Worm (Caenorhabditis elegans) whole organism, L4 larva: ENCODE results near the gene E04F6.9.

ENCODE experiments used
- F37D6.2 ChIP-seq: sonication (generic microtip); optimal IDR thresholded peaks from 2 replicates; lab custom pipeline; 2016; ENCODE audit warnings: mild to moderate bottlenecking, missing genetic modification characterization, missing compliant biosample characterization
- F44E2.7 ChIP-seq: fragments of 200-800 bp; sonication (Bioruptor generic); IDR thresholded peaks from 2 replicates; pipeline ENCODE4 v2.1.2; 2022; ENCODE audit warnings: missing genetic modification characterization, missing compliant biosample characterization
- T26A8.4 ChIP-seq: fragments of 200-800 bp; sonication (Bioruptor generic); IDR thresholded peaks from 2 replicates; pipeline ENCODE4 v1.3.6; 2022; ENCODE audit warnings: missing genetic modification characterization, missing compliant biosample characterization
- Y105C5A.15 ChIP-seq: fragments of 200-800 bp; sonication (Bioruptor generic); IDR thresholded peaks from 2 replicates; pipeline ENCODE4 v1.3.6; 2022; ENCODE audit warnings: missing genetic modification characterization, missing compliant biosample characterization
- ama-1 ChIP-seq: fragments of 150-350 bp; optimal IDR thresholded peaks from 2 replicates; lab custom pipeline; 2014; ENCODE audit warnings: inconsistent platforms, mixed read lengths
- attf-4 ChIP-seq: sonication (generic microtip); optimal IDR thresholded peaks from 3 replicates; lab custom pipeline; 2017; ENCODE audit warnings: missing biosample characterization, missing genetic modification characterization
- ceh-20 ChIP-seq: fragments of 200-800 bp; sonication (Bioruptor generic); IDR thresholded peaks from 2 replicates; pipeline ENCODE4 v1.3.6; 2022; ENCODE audit warnings: missing genetic modification reagents, missing genetic modification characterization, missing compliant biosample characterization
- ceh-82 ChIP-seq: sonication (generic microtip); optimal IDR thresholded peaks from 2 replicates; lab custom pipeline; 2017; ENCODE audit warnings: missing biosample characterization, missing genetic modification characterization
- ces-1 ChIP-seq: fragments of 150-350 bp; sonication (generic microtip); optimal IDR thresholded peaks from 4 replicates; lab custom pipeline; 2014; ENCODE audit warnings: missing biosample characterization, missing genetic modification reagents, missing genetic modification characterization
- daf-12 ChIP-seq: fragments of 150-350 bp; optimal IDR thresholded peaks from 2 replicates; lab custom pipeline; 2014; ENCODE audit warnings: missing biosample characterization, missing genetic modification reagents, missing genetic modification characterization
- daf-19 ChIP-seq: fragments of 200-800 bp; sonication (Bioruptor generic); conservative IDR thresholded peaks from 2 replicates; pipeline ENCODE4 v1.3.6; 2022; ENCODE audit warnings: missing genetic modification characterization, missing compliant biosample characterization
- daf-8 ChIP-seq: fragments of 200-800 bp; sonication (Bioruptor generic); IDR thresholded peaks from 2 replicates; pipeline ENCODE4 v1.3.6; 2022; ENCODE audit warnings: missing genetic modification characterization, missing compliant biosample characterization
- dmd-8 ChIP-seq: fragments of 200-800 bp; sonication (Bioruptor generic); IDR thresholded peaks from 2 replicates; pipeline ENCODE4 v1.3.6; 2022; ENCODE audit warnings: missing genetic modification characterization, missing compliant biosample characterization
- dmd-9 ChIP-seq: fragments of 200-800 bp; sonication (Bioruptor generic); IDR thresholded peaks from 2 replicates; pipeline ENCODE4 v1.3.6; 2022; ENCODE audit warnings: missing genetic modification reagents, missing genetic modification characterization, missing compliant biosample characterization
- duxl-1 ChIP-seq: sonication (generic microtip); optimal IDR thresholded peaks from 2 replicates; lab custom pipeline; 2016; ENCODE audit warnings: mild to moderate bottlenecking, missing genetic modification characterization, moderate library complexity, missing compliant biosample characterization; ENCODE audit not compliant: poor library complexity
- egl-27 ChIP-seq: sonication (generic microtip); optimal IDR thresholded peaks from 3 replicates; lab custom pipeline; 2017; ENCODE audit warnings: missing biosample characterization, missing genetic modification reagents, missing genetic modification characterization
- egl-43 ChIP-seq: fragments of 200-800 bp; sonication (Bioruptor generic); IDR thresholded peaks from 2 replicates; pipeline ENCODE4 v1.3.6; 2022; ENCODE audit warnings: missing genetic modification reagents, missing genetic modification characterization, missing compliant biosample characterization
- fkh-10 ChIP-seq: fragments of 150-350 bp; optimal IDR thresholded peaks from 2 replicates; lab custom pipeline; 2014; ENCODE audit warnings: missing biosample characterization, missing genetic modification reagents, missing genetic modification characterization
- fos-1 ChIP-seq: fragments of 150-350 bp; optimal IDR thresholded peaks from 2 replicates; lab custom pipeline; 2014; ENCODE audit warnings: missing biosample characterization, missing genetic modification characterization
- hmg-1.1 ChIP-seq: fragments of 200-800 bp; sonication (Bioruptor generic); IDR thresholded peaks from 2 replicates; pipeline ENCODE4 v1.3.6; 2022; ENCODE audit warnings: missing genetic modification reagents, missing genetic modification characterization, missing compliant biosample characterization
- lin-1 ChIP-seq: fragments of 200-800 bp; sonication (Bioruptor generic); IDR thresholded peaks from 2 replicates; pipeline ENCODE4 v1.3.6; 2022; ENCODE audit warnings: missing genetic modification reagents, missing genetic modification characterization, missing compliant biosample characterization
- lin-29 ChIP-seq: fragments of 200-800 bp; sonication (Bioruptor generic); IDR thresholded peaks from 2 replicates; pipeline ENCODE4 v1.3.6; 2022; ENCODE audit warnings: missing genetic modification reagents, missing genetic modification characterization, missing compliant biosample characterization
- lsy-2 ChIP-seq, 2 experiments: fragments of 150-350 bp in 1 of 2; sonication (generic microtip) in 1 of 2; optimal IDR thresholded peaks; 2 replicates each; lab custom pipeline; 2014 to 2017; ENCODE audit warnings: missing biosample characterization in 2 of 2, missing genetic modification characterization in 2 of 2
- madf-5 ChIP-seq, 2 experiments: fragments of 200-800 bp; sonication (Bioruptor generic); IDR thresholded peaks; 2 replicates each; pipeline ENCODE4 v1.3.6; 2022; ENCODE audit warnings: missing compliant biosample characterization in 2 of 2, missing genetic modification characterization in 2 of 2
- madf-9 ChIP-seq: fragments of 200-800 bp; sonication (Bioruptor generic); conservative IDR thresholded peaks from 2 replicates; pipeline ENCODE4 v1.3.6; 2022; ENCODE audit warnings: missing genetic modification reagents, missing genetic modification characterization, missing compliant biosample characterization
- mdl-1 ChIP-seq, 2 experiments: fragments of 150-350 bp in 1 of 2; sonication (generic microtip) in 1 of 2; optimal IDR thresholded peaks; 2 replicates each; lab custom pipeline; 2014 to 2017; ENCODE audit warnings: missing biosample characterization in 2 of 2, missing genetic modification characterization in 2 of 2
- mep-1 ChIP-seq: fragments of 150-350 bp; sonication (generic microtip); optimal IDR thresholded peaks from 3 replicates; lab custom pipeline; 2014; ENCODE audit warnings: missing biosample characterization, missing genetic modification characterization
- mes-2 ChIP-seq: sonication (generic microtip); optimal IDR thresholded peaks from 2 replicates; lab custom pipeline; 2016; ENCODE audit warnings: missing genotype, mild to moderate bottlenecking, missing genetic modification characterization, missing compliant biosample characterization; ENCODE audit not compliant: poor library complexity, severe bottlenecking
- nhr-237 ChIP-seq: sonication (generic microtip); optimal IDR thresholded peaks from 2 replicates; lab custom pipeline; 2017; ENCODE audit warnings: missing biosample characterization, missing genetic modification characterization
- nhr-25 ChIP-seq: sonication (generic microtip); optimal IDR thresholded peaks from 2 replicates; lab custom pipeline; 2017; ENCODE audit warnings: missing genetic modification characterization, mild to moderate bottlenecking, missing compliant biosample characterization, antibody characterized with exemption, moderate library complexity, borderline replicate concordance; ENCODE audit not compliant: insufficient read depth
- nhr-41 ChIP-seq: fragments of 200-800 bp; sonication (Bioruptor generic); IDR thresholded peaks from 2 replicates; pipeline ENCODE4 v1.3.6; 2022; ENCODE audit warnings: missing genetic modification reagents, missing genetic modification characterization, missing compliant biosample characterization
- nhr-48 ChIP-seq: sonication (generic microtip); optimal IDR thresholded peaks from 2 replicates; lab custom pipeline; 2016; ENCODE audit warnings: mild to moderate bottlenecking, missing genetic modification characterization, missing compliant biosample characterization
- php-3 ChIP-seq: fragments of 200-800 bp; sonication (Bioruptor generic); IDR thresholded peaks from 2 replicates; pipeline ENCODE4 v1.3.6; 2022; ENCODE audit warnings: missing genetic modification reagents, missing genetic modification characterization, missing compliant biosample characterization
- pqm-1 ChIP-seq: sonication (generic microtip); optimal IDR thresholded peaks from 2 replicates; lab custom pipeline; 2017; ENCODE audit warnings: missing biosample characterization, missing genetic modification characterization
- rbr-2 ChIP-seq: sonication (generic microtip); optimal IDR thresholded peaks from 2 replicates; lab custom pipeline; 2016; ENCODE audit warnings: missing genotype, missing genetic modification characterization, missing compliant biosample characterization
- saeg-2 ChIP-seq: fragments of 200-800 bp; sonication (Bioruptor generic); IDR thresholded peaks from 2 replicates; pipeline ENCODE4 v1.3.6; 2022; ENCODE audit warnings: missing genetic modification reagents, missing genetic modification characterization, missing compliant biosample characterization
- set-16 ChIP-seq: fragments of 200-800 bp; sonication (Bioruptor generic); IDR thresholded peaks from 2 replicates; pipeline ENCODE4 v1.3.6; 2022; ENCODE audit warnings: missing genetic modification reagents, missing genetic modification characterization, missing compliant biosample characterization
- skn-1 ChIP-seq: fragments of 150-350 bp; optimal IDR thresholded peaks from 2 replicates; lab custom pipeline; 2014; ENCODE audit warnings: missing biosample characterization, missing genetic modification characterization
- snpc-1.2 ChIP-seq: fragments of 200-800 bp; sonication (Bioruptor generic); IDR thresholded peaks from 2 replicates; pipeline ENCODE4 v1.3.6; 2022; ENCODE audit warnings: missing genetic modification reagents, missing genetic modification characterization, missing compliant biosample characterization
- snpc-4 ChIP-seq: fragments of 150-350 bp; optimal IDR thresholded peaks from 2 replicates; lab custom pipeline; 2014; ENCODE audit warnings: missing biosample characterization, missing genetic modification characterization
- unc-130 ChIP-seq: sonication (generic microtip); optimal IDR thresholded peaks from 2 replicates; lab custom pipeline; 2016; ENCODE audit warnings: missing genetic modification reagents, missing genetic modification characterization, missing compliant biosample characterization
- unc-39 ChIP-seq: sonication (generic microtip); optimal IDR thresholded peaks from 2 replicates; lab custom pipeline; 2017; ENCODE audit warnings: missing biosample characterization, missing genetic modification characterization
- unc-62 ChIP-seq, 3 experiments: fragments of 150-350 bp in 1 of 3; sonication (generic microtip); optimal IDR thresholded peaks in 2 of 3; peaks in 1 of 3; 1 replicate in 1 of 3; 2 replicates in 2 of 3; lab custom pipeline; 2014 to 2017; ENCODE audit warnings: missing biosample characterization in 3 of 3, missing genetic modification characterization in 3 of 3, missing genetic modification reagents in 3 of 3, missing genotype in 1 of 3
- zag-1 ChIP-seq: fragments of 150-350 bp; optimal IDR thresholded peaks from 2 replicates; lab custom pipeline; 2014; ENCODE audit warnings: missing biosample characterization, missing genetic modification characterization
- zfp-2 ChIP-seq: sonication (generic microtip); optimal IDR thresholded peaks from 2 replicates; lab custom pipeline; 2016; ENCODE audit warnings: mild to moderate bottlenecking, missing genetic modification characterization, missing compliant biosample characterization
- zip-2 ChIP-seq: fragments of 150-350 bp; optimal IDR thresholded peaks from 2 replicates; lab custom pipeline; 2014; ENCODE audit warnings: missing biosample characterization, missing genetic modification characterization

Gene E04F6.9

DNA sequence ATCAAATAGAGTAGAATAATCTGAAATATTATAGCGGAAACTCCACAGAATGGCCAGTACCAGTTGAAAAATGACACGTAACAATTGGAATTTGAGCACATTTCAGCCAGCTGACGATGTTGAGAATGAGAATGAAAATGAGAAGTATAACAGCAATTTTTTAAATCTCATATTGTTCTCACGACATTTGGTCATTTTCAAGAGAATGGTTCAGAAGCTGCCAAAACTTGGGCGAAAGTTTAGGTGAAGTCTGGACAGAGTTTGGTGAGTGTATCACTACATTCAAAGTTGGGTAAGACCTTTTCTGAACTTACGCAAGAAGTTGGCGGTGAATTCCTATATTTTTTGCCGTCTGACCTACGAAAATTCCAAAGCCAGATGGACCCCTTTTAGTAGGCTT lies 7.0 kb downstream of the E04F6.9 start, which contains the start of gene srd-58:
TSS of gene srd-58 (minus strand) at position 101 of the 400 bp plus-strand sequence.
- TF ChIP-seq php-3 (GFP tag; lab: Robert Waterston, UW) (no peak), set-16 (GFP tag; lab: Robert Waterston, UW) (no peak), nhr-25 (no peak), hmg-1.1 (GFP tag; lab: Robert Waterston, UW) (no peak), mep-1 (tag; lab: Kevin White, UChicago) (no peak)

DNA sequence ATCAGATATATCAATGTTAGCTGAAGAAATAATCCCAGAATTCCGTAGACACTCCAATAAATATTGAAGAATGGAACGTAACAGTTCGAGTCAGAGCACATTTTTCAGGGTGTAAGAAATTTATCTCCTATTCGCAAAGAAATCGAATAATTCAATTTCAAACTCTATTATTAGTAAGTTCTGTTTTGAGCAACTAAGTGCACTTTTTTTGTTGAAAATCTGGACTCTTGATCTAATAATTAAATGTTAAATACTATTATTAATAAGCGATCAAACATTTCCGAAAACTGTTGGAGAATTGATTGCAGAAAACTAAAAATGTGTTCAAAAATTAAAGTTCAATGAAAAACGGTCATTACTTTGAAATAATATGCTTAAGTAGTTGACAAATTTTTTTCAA lies 8.8 kb downstream of the E04F6.9 start, which contains the start of gene srd-56:
TSS of gene srd-56 (minus strand) at position 101 of the 400 bp plus-strand sequence.
- TF ChIP-seq F37D6.2, result no peak

DNA sequence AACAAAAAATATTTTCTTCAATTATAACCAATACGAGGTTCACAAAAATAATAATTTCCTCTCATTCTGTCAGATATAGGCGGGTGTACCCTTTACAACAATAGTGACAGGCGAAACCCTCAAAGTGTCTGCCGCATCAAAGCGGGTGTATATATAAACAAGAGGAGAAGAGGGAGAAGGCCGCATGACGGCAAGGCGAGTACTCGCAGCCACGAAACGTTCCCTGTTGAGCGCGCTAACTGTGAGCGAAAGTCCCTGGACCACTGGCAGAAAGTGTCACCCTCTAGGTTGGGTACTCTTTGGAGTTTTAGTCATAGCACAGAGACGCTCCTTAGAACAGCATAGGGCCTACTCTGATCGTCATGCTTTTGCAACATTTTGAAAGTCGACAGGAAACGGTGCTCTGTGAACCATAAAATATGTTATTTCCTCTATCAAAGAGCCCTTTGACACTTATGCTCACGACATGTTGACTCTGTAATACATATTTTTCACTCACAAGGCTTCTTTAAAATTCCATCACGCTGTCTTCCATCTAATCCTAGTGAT lies 11.8 kb downstream of the E04F6.9 start, which contains the start of gene pcrg-1:
TSS of gene pcrg-1 (plus strand) at position 499 of the 549 bp plus-strand sequence.
- TF ChIP-seq nhr-237 (tag; lab: Kevin White, UChicago), result no peak
- TF ChIP-seq unc-130, result peak; percentile 47
- TF ChIP-seq zip-2 (tag; lab: Kevin White, UChicago), result peak; percentile 35
- TF ChIP-seq lin-29 (GFP tag; lab: Robert Waterston, UW), result peak; percentile 79
- peak; percentile 79 for TF ChIP-seq ceh-20
- TF ChIP-seq ama-1 (lab: Kevin White, UChicago), result no peak
- TF ChIP-seq zfp-2 (tag; lab: Kevin White, UChicago), result no peak
- TF ChIP-seq mep-1 (tag; lab: Kevin White, UChicago), result peak; percentile 61
- TF ChIP-seq ceh-82, result no peak
- TF ChIP-seq madf-5 (GFP tag; IDR thresholded peaks at IDR 0.05; lab: Robert Waterston, UW), result peak; percentile 23 to 70; a peak in 1 of 4 replicates
- TF ChIP-seq T26A8.4 (GFP tag; lab: Robert Waterston, UW), result peak; percentile 91
- TF ChIP-seq mes-2 (tag; lab: Kevin White, UChicago), result peak; percentile 73
- no peak for TF ChIP-seq egl-27
- TF ChIP-seq nhr-48 (tag; lab: Kevin White, UChicago), result peak; percentile 67
- TF ChIP-seq nhr-41, result peak; percentile 89
- TF ChIP-seq Y105C5A.15 (GFP tag; lab: Robert Waterston, UW), result peak; percentile 90
- TF ChIP-seq snpc-1.2, result peak; percentile 86
- no peak for TF ChIP-seq unc-39
- TF ChIP-seq dmd-8 (GFP tag; lab: Robert Waterston, UW), result peak; percentile 94
- peak; percentile 80 for TF ChIP-seq madf-9
- no peak for TF ChIP-seq daf-12 (tag; lab: Kevin White, UChicago)
- TF ChIP-seq lin-1 (GFP tag; lab: Robert Waterston, UW), result peak; percentile 66
- TF ChIP-seq fos-1 (tag; lab: Kevin White, UChicago), result no peak
- TF ChIP-seq F44E2.7 (GFP tag; lab: Robert Waterston, UW), result peak; percentile 55; the same call in 1 of the 2 replicates
- no peak for TF ChIP-seq zag-1 (tag; lab: Kevin White, UChicago)
- TF ChIP-seq skn-1 (tag; lab: Kevin White, UChicago), result no peak
- TF ChIP-seq pqm-1, result no peak
- peak; percentile 84 for TF ChIP-seq php-3 (GFP tag; lab: Robert Waterston, UW)
- no peak for TF ChIP-seq duxl-1 (tag; lab: Kevin White, UChicago)
- TF ChIP-seq daf-19, result peak; percentile 63; the same call in 1 of the 2 replicates
- TF ChIP-seq rbr-2 (tag; lab: Kevin White, UChicago), result peak; percentile 74
- peak; percentile 73; the same call in 1 of the 2 replicates for TF ChIP-seq daf-8 (GFP tag; lab: Robert Waterston, UW)
- no peak for TF ChIP-seq ces-1 (GFP tag; lab: Kevin White, UChicago)
- peak in 1 of 2 experiments; percentile 81 for TF ChIP-seq unc-62 (GFP tag; optimal IDR thresholded peaks at IDR 0.05 in 1 of 2; lab: Kevin White, UChicago)
- TF ChIP-seq unc-62 (tag; optimal IDR thresholded peaks at IDR 0.05; lab: Kevin White, UChicago), result no peak
- peak; percentile 89 for TF ChIP-seq saeg-2 (GFP tag; lab: Robert Waterston, UW)
- TF ChIP-seq fkh-10, result no peak
- peak; percentile 97 for TF ChIP-seq egl-43 (GFP tag; lab: Robert Waterston, UW)
- peak; percentile 78; the same call in 1 of the 2 replicates for TF ChIP-seq dmd-9 (GFP tag; lab: Robert Waterston, UW)
- no peak for TF ChIP-seq mdl-1 (tag; optimal IDR thresholded peaks at IDR 0.05; lab: Kevin White, UChicago)
- TF ChIP-seq lsy-2 (tag; optimal IDR thresholded peaks at IDR 0.05; lab: Kevin White, UChicago), result peak in 1 of 2 experiments; percentile 69
- no peak for TF ChIP-seq attf-4 (tag; lab: Kevin White, UChicago)
- peak; percentile 95 for TF ChIP-seq snpc-4 (tag; lab: Kevin White, UChicago)
